Fruit fly (Drosophila melanogaster): Measurements from ENCODE around the gene Prosalpha6.

DNA sequence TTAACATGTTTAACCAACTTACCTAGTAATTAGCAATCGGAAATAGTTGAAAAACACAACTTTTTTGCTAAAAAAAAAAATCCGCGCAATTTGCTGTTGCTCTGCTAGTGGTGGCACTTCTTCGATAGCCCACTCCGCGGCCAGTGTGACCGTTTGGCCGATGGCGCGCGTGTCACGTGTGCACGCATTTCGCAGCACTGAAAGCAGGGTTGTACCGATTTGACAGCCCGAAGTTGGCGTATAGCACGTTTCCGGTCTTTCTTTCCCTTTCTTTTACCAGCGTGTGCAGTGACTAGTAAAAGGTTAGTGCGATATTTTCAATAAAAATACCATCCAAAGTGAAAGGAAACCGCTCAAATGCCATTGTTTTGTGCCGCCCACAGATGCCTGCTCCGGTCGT is 20.3 kb upstream of the Prosalpha6 start, which contains the start of the genes Ripalpha and RpL7:
- TF ChIP-seq psq (optimal IDR thresholded peaks at IDR 0.05) (no peak), ttk (optimal IDR thresholded peaks at IDR 0.05) (no peak), h (optimal IDR thresholded peaks at IDR 0.05) (no peak)

All from Kc167 (cell line).